Fruit fly (Drosophila melanogaster) whole organism, embryonic: ENCODE measurements around the gene gry.

Experiments
- Blimp-1 ChIP-seq: fragments of 200-800 bp; sonication (Bioruptor generic); optimal IDR thresholded peaks from 3 replicates; lab custom pipeline; 2018; ENCODE audit warnings: missing biosample characterization, missing genetic modification characterization, mild to moderate bottlenecking, moderate library complexity, missing genetic modification reagents
- CG10321 ChIP-seq: fragments of 200-800 bp; sonication (Bioruptor generic); IDR thresholded peaks from 2 replicates; pipeline ENCODE4 v1.3.6; 2022; ENCODE audit warnings: missing biosample characterization, missing genetic modification characterization
- CG11560 ChIP-seq: fragments of 200-800 bp; sonication (Bioruptor generic); IDR thresholded peaks from 3 replicates; pipeline ENCODE4 v1.3.6; 2022; ENCODE audit warnings: missing biosample characterization, missing genetic modification characterization
- CG11696 ChIP-seq: fragments of 200-800 bp; sonication (Bioruptor generic); IDR thresholded peaks from 2 replicates; pipeline ENCODE4 v1.3.6; 2022; ENCODE audit warnings: missing biosample characterization, missing genetic modification characterization
- CG12155 ChIP-seq: fragments of 200-800 bp; sonication (Bioruptor generic); optimal IDR thresholded peaks from 3 replicates; lab custom pipeline; 2016; ENCODE audit warnings: missing biosample characterization, missing genetic modification characterization
- CG12744 ChIP-seq: fragments of 200-800 bp; sonication (Bioruptor generic); optimal IDR thresholded peaks from 2 replicates; lab custom pipeline; 2016; ENCODE audit warnings: missing biosample characterization, missing genetic modification characterization
- CG13424 ChIP-seq: fragments of 200-800 bp; sonication (Bioruptor generic); optimal IDR thresholded peaks from 2 replicates; lab custom pipeline; 2019; ENCODE audit warnings: missing biosample characterization, mild to moderate bottlenecking, missing genetic modification characterization, moderate library complexity
- CG14014 ChIP-seq: fragments of 200-800 bp; sonication (Bioruptor generic); IDR thresholded peaks from 2 replicates; pipeline ENCODE4 v1.3.6; 2022; ENCODE audit warnings: missing biosample characterization, missing genetic modification characterization
- CG14667 ChIP-seq: fragments of 200-800 bp; sonication (Bioruptor generic); IDR thresholded peaks from 2 replicates; pipeline ENCODE4 v1.3.6; 2022; ENCODE audit warnings: missing biosample characterization, missing genetic modification characterization
- CG14965 ChIP-seq: fragments of 200-800 bp; sonication (Bioruptor generic); optimal IDR thresholded peaks from 2 replicates; lab custom pipeline; 2016; ENCODE audit warnings: missing biosample characterization, missing genetic modification characterization, borderline replicate concordance
- CG15011 ChIP-seq: fragments of 200-800 bp; sonication (Bioruptor generic); optimal IDR thresholded peaks from 3 replicates; lab custom pipeline; 2018; ENCODE audit warnings: missing biosample characterization, mild to moderate bottlenecking, missing genetic modification characterization
- CG2712 ChIP-seq: fragments of 200-800 bp; optimal IDR thresholded peaks from 3 replicates; lab custom pipeline; 2019; ENCODE audit warnings: missing biosample characterization, mild to moderate bottlenecking, missing genetic modification characterization, moderate library complexity
- CG31441 ChIP-seq: fragments of 200-800 bp; sonication (Bioruptor generic); IDR thresholded peaks from 2 replicates; pipeline ENCODE4 v1.3.6; 2022; ENCODE audit warnings: missing biosample characterization, missing genetic modification characterization
- CG33557 ChIP-seq: fragments of 200-800 bp; sonication (Bioruptor generic); optimal IDR thresholded peaks from 2 replicates; lab custom pipeline; 2019; ENCODE audit warnings: missing biosample characterization, mild to moderate bottlenecking, missing genetic modification characterization, moderate library complexity
- CG3726 ChIP-seq: fragments of 200-800 bp; sonication (Bioruptor generic); IDR thresholded peaks from 3 replicates; pipeline ENCODE4, ENCODE4 v1.3.6; 2022; ENCODE audit warnings: missing biosample characterization, missing genetic modification characterization
- CG4730 ChIP-seq: fragments of 200-800 bp; sonication (Bioruptor generic); IDR thresholded peaks from 2 replicates; pipeline ENCODE4 v1.3.6; 2022; ENCODE audit warnings: missing biosample characterization, missing genetic modification characterization
- CG5180 ChIP-seq: fragments of 200-800 bp; sonication (Bioruptor generic); optimal IDR thresholded peaks from 3 replicates; lab custom pipeline; 2017; ENCODE audit warnings: missing biosample characterization, missing genetic modification characterization, mild to moderate bottlenecking, moderate library complexity, missing genetic modification reagents
- CG6654 ChIP-seq: fragments of 200-800 bp; sonication (Bioruptor generic); optimal IDR thresholded peaks from 2 replicates; lab custom pipeline; 2017; ENCODE audit warnings: missing biosample characterization, mild to moderate bottlenecking, missing genetic modification characterization
- CG8281 ChIP-seq: fragments of 200-800 bp; sonication (Bioruptor generic); optimal IDR thresholded peaks from 2 replicates; lab custom pipeline; 2018; ENCODE audit warnings: missing biosample characterization, mild to moderate bottlenecking, missing genetic modification characterization, moderate library complexity
- CG8290 ChIP-seq, 3 experiments: fragments of 200-800 bp; sonication (Bioruptor generic); optimal IDR thresholded peaks; 2 replicates each; lab custom pipeline; 2016 to 2019; ENCODE audit warnings: missing biosample characterization in 3 of 3, missing genetic modification characterization in 3 of 3, mild to moderate bottlenecking in 2 of 3, moderate library complexity in 1 of 3
- Camta ChIP-seq: fragments of 200-800 bp; sonication (Bioruptor generic); optimal IDR thresholded peaks from 2 replicates; lab custom pipeline; 2016; ENCODE audit warnings: missing biosample characterization, missing genetic modification characterization
- CoRest ChIP-seq: fragments of 200-800 bp; sonication (Bioruptor generic); optimal IDR thresholded peaks from 3 replicates; lab custom pipeline; 2018; ENCODE audit warnings: missing biosample characterization, mild to moderate bottlenecking, missing genetic modification characterization, moderate library complexity
- D ChIP-seq, 2 experiments: fragments of 200-800 bp in 1 of 2; fragments of >200 bp in 1 of 2; sonication (Bioruptor generic) in 1 of 2; optimal IDR thresholded peaks; 2 replicates in 1 of 2; 3 replicates in 1 of 2; lab custom pipeline; 2017; ENCODE audit warnings: mild to moderate bottlenecking in 1 of 2, missing biosample characterization in 1 of 2, missing genetic modification characterization in 1 of 2, missing genetic modification reagents in 1 of 2
- Deaf1 ChIP-seq: fragments of 200-800 bp; optimal IDR thresholded peaks from 3 replicates; lab custom pipeline; 2019; ENCODE audit warnings: missing biosample characterization, mild to moderate bottlenecking, missing genetic modification characterization, moderate library complexity
- Dll ChIP-seq: fragments of 200-800 bp; sonication (Bioruptor generic); IDR thresholded peaks from 4 replicates; pipeline ENCODE4 v1.3.6; 2022; ENCODE audit warnings: missing biosample characterization, missing genetic modification characterization; ENCODE audit not compliant: partially characterized antibody
- Dp ChIP-seq: fragments of 200-800 bp; sonication (Bioruptor generic); optimal IDR thresholded peaks from 2 replicates; lab custom pipeline; 2018; ENCODE audit warnings: missing biosample characterization, mild to moderate bottlenecking, missing genetic modification characterization, moderate library complexity
- H15 ChIP-seq: fragments of 200-800 bp; sonication (Bioruptor generic); IDR thresholded peaks from 3 replicates; pipeline ENCODE4 v1.3.6; 2022; ENCODE audit warnings: missing biosample characterization, missing genetic modification characterization
- H2.0 ChIP-seq: fragments of 200-800 bp; sonication (Bioruptor generic); IDR thresholded peaks from 2 replicates; pipeline ENCODE4 v1.3.6; 2022; ENCODE audit warnings: missing biosample characterization, missing genetic modification characterization
- Hsf ChIP-seq: fragments of 200-800 bp; sonication (Bioruptor generic); optimal IDR thresholded peaks from 3 replicates; lab custom pipeline; 2016; ENCODE audit warnings: missing biosample characterization, missing genetic modification characterization
- Lpt ChIP-seq: fragments of >200 bp; optimal IDR thresholded peaks from 2 replicates; lab custom pipeline; 2018; ENCODE audit warnings: missing biosample characterization, missing genetic modification characterization
- Nf-YA ChIP-seq: fragments of 200-800 bp; sonication (Bioruptor generic); IDR thresholded peaks from 2 replicates; pipeline ENCODE4 v1.3.6; 2022; ENCODE audit warnings: missing biosample characterization, missing genetic modification characterization
- Optix ChIP-seq: fragments of 200-800 bp; sonication (Bioruptor generic); IDR thresholded peaks from 3 replicates; pipeline ENCODE4 v1.3.6; 2022; ENCODE audit warnings: missing biosample characterization, missing genetic modification characterization
- Sry-β ChIP-seq: fragments of 200-800 bp; sonication (Bioruptor generic); optimal IDR thresholded peaks from 2 replicates; lab custom pipeline; 2018; ENCODE audit warnings: missing biosample characterization, mild to moderate bottlenecking, missing genetic modification characterization, moderate library complexity
- ash1 ChIP-seq: fragments of 200-800 bp; sonication (Bioruptor generic); optimal IDR thresholded peaks from 2 replicates; lab custom pipeline; 2018; ENCODE audit warnings: missing biosample characterization, mild to moderate bottlenecking, missing genetic modification characterization
- cas ChIP-seq: fragments of 200-800 bp; sonication (Bioruptor generic); IDR thresholded peaks from 2 replicates; pipeline ENCODE4 v1.3.6; 2022; ENCODE audit warnings: missing biosample characterization, missing genetic modification characterization
- cg ChIP-seq: fragments of 200-800 bp; sonication (Bioruptor generic); optimal IDR thresholded peaks from 3 replicates; lab custom pipeline; 2019; ENCODE audit warnings: missing biosample characterization, mild to moderate bottlenecking, missing genetic modification characterization, moderate library complexity
- croc ChIP-seq: fragments of 200-800 bp; sonication (Bioruptor generic); conservative IDR thresholded peaks from 3 replicates; pipeline ENCODE4 v1.3.6; 2022; ENCODE audit warnings: missing biosample characterization, missing genetic modification characterization
- eyg ChIP-seq: fragments of 200-800 bp; sonication (Bioruptor generic); optimal IDR thresholded peaks from 3 replicates; lab custom pipeline; 2016; ENCODE audit warnings: missing biosample characterization, missing genetic modification characterization
- fd96Cb ChIP-seq: fragments of 200-800 bp; sonication (Bioruptor generic); optimal IDR thresholded peaks from 2 replicates; lab custom pipeline; 2018; ENCODE audit warnings: missing biosample characterization, mild to moderate bottlenecking, missing genetic modification characterization, moderate library complexity
- gro ChIP-seq: fragments of 200-800 bp; sonication (Bioruptor generic); optimal IDR thresholded peaks from 2 replicates; lab custom pipeline; 2016; ENCODE audit warnings: missing biosample characterization, missing genetic modification characterization
- ind ChIP-seq: fragments of 200-800 bp; sonication (Bioruptor generic); optimal IDR thresholded peaks from 3 replicates; lab custom pipeline; 2016; ENCODE audit warnings: missing biosample characterization, missing genetic modification characterization
- insv ChIP-seq, 2 experiments: fragments of 200-800 bp; sonication (Bioruptor generic); optimal IDR thresholded peaks; 3 replicates each; lab custom pipeline; 2016 to 2018; ENCODE audit warnings: missing biosample characterization in 2 of 2, missing genetic modification characterization in 2 of 2
- kni ChIP-seq: fragments of 200-800 bp; sonication (Bioruptor generic); optimal IDR thresholded peaks from 3 replicates; lab custom pipeline; 2017; ENCODE audit warnings: mild to moderate bottlenecking, missing biosample characterization, missing genetic modification reagents, missing genetic modification characterization
- org-1 ChIP-seq: fragments of 200-800 bp; sonication (Bioruptor generic); optimal IDR thresholded peaks from 2 replicates; lab custom pipeline; 2017; ENCODE audit warnings: missing biosample characterization, missing genetic modification characterization
- pan ChIP-seq, 4 experiments: fragments of >200 bp in 3 of 4; fragments of 200-800 bp in 1 of 4; sonication (Bioruptor generic) in 1 of 4; optimal IDR thresholded peaks in 3 of 4; IDR thresholded peaks in 1 of 4; 2 replicates each; pipeline versions ENCODE4 v1.3.6 to Lab custom; 2017 to 2022; ENCODE audit warnings: missing biosample characterization in 2 of 4, missing genetic modification characterization in 2 of 4, mixed read lengths in 1 of 4
- slbo ChIP-seq: fragments of 200-800 bp; sonication (Bioruptor generic); IDR thresholded peaks from 2 replicates; pipeline ENCODE4 v1.3.6; 2022; ENCODE audit warnings: missing biosample characterization, missing genetic modification characterization
- unc-4 ChIP-seq: fragments of 200-800 bp; sonication (Bioruptor generic); IDR thresholded peaks from 2 replicates; pipeline ENCODE4 v1.3.6; 2022; ENCODE audit warnings: missing biosample characterization, missing genetic modification characterization; ENCODE audit not compliant: partially characterized antibody
- wek ChIP-seq: fragments of 200-800 bp; sonication (Bioruptor generic); optimal IDR thresholded peaks from 3 replicates; lab custom pipeline; 2018; ENCODE audit warnings: missing biosample characterization, mild to moderate bottlenecking, missing genetic modification characterization, moderate library complexity
- yki ChIP-seq: fragments of >200 bp; optimal IDR thresholded peaks from 3 replicates; lab custom pipeline; 2018

gry gene

dm6 chr3L:3192912-3193311, 6.0 kb upstream of the gry start, which contains the start of gene Hsp83 (continued):
- peak; percentile 0; the same call in 1 of the 2 replicates for TF ChIP-seq unc-4 (GFP tag; lab: Robert Waterston, UW)
- peak in 1 of 2 experiments; percentile 89 for TF ChIP-seq insv (GFP tag; optimal IDR thresholded peaks at IDR 0.05; lab: Kevin White, UChicago)
- peak; percentile 61 for TF ChIP-seq CoRest (tag; lab: Kevin White, UChicago)
- no peak for TF ChIP-seq cg (GFP tag; lab: Kevin White, UChicago)
- peak; percentile 93 for TF ChIP-seq CG14965
- peak; percentile 91 for TF ChIP-seq Optix (GFP tag; lab: Robert Waterston, UW)
- TF ChIP-seq CG12744 = peak; percentile 94
- TF ChIP-seq Deaf1 (tag; lab: Kevin White, UChicago) = peak; percentile 80
- TF ChIP-seq CG6654 (GFP tag; lab: Kevin White, UChicago) = peak; percentile 84
- peak; percentile 81; the same call in 1 of the 2 replicates for TF ChIP-seq cas (GFP tag; lab: Robert Waterston, UW)
- TF ChIP-seq Camta (GFP tag; lab: Kevin White, UChicago) = peak; percentile 92
- peak; percentile 95 for TF ChIP-seq org-1 (GFP tag; lab: Kevin White, UChicago)
- TF ChIP-seq Sry-β (GFP tag; lab: Kevin White, UChicago) = peak; percentile 73
- TF ChIP-seq Lpt (GFP tag; lab: Kevin White, UChicago) = no peak
- no peak for TF ChIP-seq yki (lab: Kevin White, UChicago)
- peak; percentile 77 for TF ChIP-seq CG10321
- TF ChIP-seq ind = peak; percentile 84
- peak; percentile 79 for TF ChIP-seq CG11696
- peak; percentile 91 for TF ChIP-seq CG8290 (GFP tag; optimal IDR thresholded peaks at IDR 0.05; lab: Kevin White, UChicago)
- TF ChIP-seq CG8290 (tag; optimal IDR thresholded peaks at IDR 0.05; lab: Kevin White, UChicago) = peak; percentile 97
- peak; percentile 95 for TF ChIP-seq CG15011 (GFP tag; lab: Kevin White, UChicago)
- peak; percentile 63 for TF ChIP-seq fd96Cb (tag; lab: Kevin White, UChicago)
- peak; percentile 99 for TF ChIP-seq kni (GFP tag; lab: Kevin White, UChicago)
- TF ChIP-seq CG12155 (GFP tag; lab: Kevin White, UChicago) = peak; percentile 74
- TF ChIP-seq eyg (GFP tag; lab: Kevin White, UChicago) = peak; percentile 97
- no peak for TF ChIP-seq D (optimal IDR thresholded peaks at IDR 0.05; lab: Kevin White, UChicago)
- TF ChIP-seq D (GFP tag; optimal IDR thresholded peaks at IDR 0.05; lab: Kevin White, UChicago) = peak; percentile 95
- peak; percentile 92 for TF ChIP-seq CG5180 (GFP tag; lab: Kevin White, UChicago)
- peak; percentile 46 for TF ChIP-seq croc (GFP tag; lab: Robert Waterston, UW)
- peak; percentile 99 for TF ChIP-seq Hsf (GFP tag; lab: Kevin White, UChicago)
- peak; percentile 84 for TF ChIP-seq slbo (GFP tag; lab: Robert Waterston, UW)
- peak; percentile 31; the same call in 1 of the 2 replicates for TF ChIP-seq CG14667 (GFP tag; lab: Robert Waterston, UW)
- peak; percentile 97 for TF ChIP-seq wek (GFP tag; lab: Kevin White, UChicago)
- peak; percentile 97 for TF ChIP-seq gro (GFP tag; lab: Kevin White, UChicago)
- TF ChIP-seq Blimp-1 (GFP tag; lab: Kevin White, UChicago) = peak; percentile 79
- peak; percentile 95 for TF ChIP-seq CG33557 (GFP tag; lab: Kevin White, UChicago)
- peak; percentile 77; the same call in 1 of the 2 replicates for TF ChIP-seq CG4730 (GFP tag; lab: Robert Waterston, UW)
- TF ChIP-seq H15 (GFP tag; lab: Robert Waterston, UW) = peak; percentile 92
- peak; percentile 87 for TF ChIP-seq CG2712 (tag; lab: Kevin White, UChicago)
- TF ChIP-seq CG8281 (tag; lab: Kevin White, UChicago) = peak; percentile 74
- peak; percentile 91 for TF ChIP-seq CG31441 (GFP tag; lab: Robert Waterston, UW)
- no peak for TF ChIP-seq Dll (GFP tag; lab: Robert Waterston, UW)
- no peak; the same call in 2 of the 3 replicates for TF ChIP-seq CG11560 (tag; lab: Robert Waterston, UW)
- peak; percentile 87 for TF ChIP-seq H2.0 (GFP tag; lab: Robert Waterston, UW)
- TF ChIP-seq Dp (GFP tag; lab: Kevin White, UChicago) = peak; percentile 94
- peak; percentile 92 for TF ChIP-seq Nf-YA (GFP tag; lab: Robert Waterston, UW)
- peak; percentile 99 for TF ChIP-seq ash1 (GFP tag; lab: Kevin White, UChicago)
- peak; percentile 72 for TF ChIP-seq CG13424 (tag; lab: Kevin White, UChicago)
- no peak for TF ChIP-seq pan (optimal IDR thresholded peaks at IDR 0.05; lab: Kevin White, UChicago)
- peak in 1 of 2 experiments; percentile 92 for TF ChIP-seq pan (GFP tag; optimal IDR thresholded peaks at IDR 0.05 in 1 of 2, IDR thresholded peaks at IDR 0.05 in 1 of 2)
- TF ChIP-seq CG14014 (GFP tag; lab: Robert Waterston, UW) = peak; percentile 90
- peak; percentile 90 for TF ChIP-seq CG3726 (GFP tag; lab: Robert Waterston, UW)
